Fruit fly (Drosophila melanogaster): ENCODE data around the gene CG45073.

Gene CG45073

DNA sequence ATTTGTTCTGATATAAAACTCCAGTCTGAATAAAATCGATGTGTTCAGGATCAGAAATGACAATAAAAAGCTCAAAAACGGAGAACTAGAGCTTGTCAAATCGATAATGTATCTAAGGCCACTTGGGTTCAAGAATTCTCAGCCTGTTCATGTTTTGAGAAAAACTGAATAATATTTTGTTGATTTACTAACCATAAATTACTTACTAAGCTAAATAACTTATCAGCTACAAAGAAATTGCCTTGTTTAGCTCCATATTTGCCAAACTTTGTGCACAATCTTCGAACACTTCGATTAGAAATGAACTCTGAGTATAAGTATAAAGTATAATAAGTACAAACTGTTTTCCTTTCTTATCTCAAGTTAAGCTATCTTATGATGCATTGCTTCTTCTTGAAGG lies 7.8 kb upstream of the CG45073 start, which contains the start of gene CG31029:
TSS of gene CG31029 (minus strand) at position 101 of the 400 bp plus-strand sequence.
- TF ChIP-seq ey (GFP tag; optimal IDR thresholded peaks at IDR 0.05) (no peak), Mio (GFP tag; optimal IDR thresholded peaks at IDR 0.05) (no peak), Dif (GFP tag; optimal IDR thresholded peaks at IDR 0.05; ENCODE audit: partially characterized antibody) (no peak), GATAd (GFP tag; optimal IDR thresholded peaks at IDR 0.05) (no peak), Jra (GFP tag; optimal IDR thresholded peaks at IDR 0.05) (no peak)

DNA sequence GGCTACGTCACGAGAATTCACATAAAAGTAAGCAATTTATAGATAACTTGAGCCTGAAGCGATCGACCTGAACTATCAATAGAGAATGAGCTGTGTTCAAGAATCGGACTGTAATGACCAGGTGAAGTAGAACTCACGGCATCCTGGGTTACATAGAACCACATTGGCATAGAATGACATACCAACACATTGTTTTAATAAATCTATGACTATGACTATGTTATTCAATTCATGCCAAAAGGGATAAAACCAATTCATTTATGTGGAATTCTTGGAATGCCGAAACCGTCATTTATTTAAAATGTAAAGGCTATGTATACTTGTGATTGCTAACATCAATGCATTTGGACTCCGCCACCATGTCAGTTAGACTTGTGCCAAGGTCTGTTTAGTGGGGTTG lies 4.5 kb upstream of the CG45073 start, which contains the start of gene Ppi1:
TSS of gene Ppi1 (minus strand) at position 101 of the 400 bp plus-strand sequence.
- no peak for TF ChIP-seq CG32264 (GFP tag; optimal IDR thresholded peaks at IDR 0.05)
- no peak for TF ChIP-seq Sp1 (GFP tag; optimal IDR thresholded peaks at IDR 0.05)
- no peak for TF ChIP-seq Abd-B (GFP tag; optimal IDR thresholded peaks at IDR 0.05)
- TF ChIP-seq brk (GFP tag; optimal IDR thresholded peaks at IDR 0.05): no peak
- no peak for TF ChIP-seq CG9705 (GFP tag; optimal IDR thresholded peaks at IDR 0.05)
- no peak for TF ChIP-seq br (GFP tag; optimal IDR thresholded peaks at IDR 0.05)
- no peak for TF ChIP-seq dl (GFP tag; optimal IDR thresholded peaks at IDR 0.05; ENCODE audit: insufficient read depth in 1 of 2, partially characterized antibody in 2 of 2)
- TF ChIP-seq N (GFP tag; optimal IDR thresholded peaks at IDR 0.05): no peak
- TF ChIP-seq Mio (GFP tag; optimal IDR thresholded peaks at IDR 0.05): no peak
- no peak for TF ChIP-seq woc (GFP tag; optimal IDR thresholded peaks at IDR 0.05)
- no peak for TF ChIP-seq ey (GFP tag; optimal IDR thresholded peaks at IDR 0.05)
- no peak for TF ChIP-seq sage (GFP tag; optimal IDR thresholded peaks at IDR 0.05)
- no peak for TF ChIP-seq dmrt93B (GFP tag; optimal IDR thresholded peaks at IDR 0.05)

DNA sequence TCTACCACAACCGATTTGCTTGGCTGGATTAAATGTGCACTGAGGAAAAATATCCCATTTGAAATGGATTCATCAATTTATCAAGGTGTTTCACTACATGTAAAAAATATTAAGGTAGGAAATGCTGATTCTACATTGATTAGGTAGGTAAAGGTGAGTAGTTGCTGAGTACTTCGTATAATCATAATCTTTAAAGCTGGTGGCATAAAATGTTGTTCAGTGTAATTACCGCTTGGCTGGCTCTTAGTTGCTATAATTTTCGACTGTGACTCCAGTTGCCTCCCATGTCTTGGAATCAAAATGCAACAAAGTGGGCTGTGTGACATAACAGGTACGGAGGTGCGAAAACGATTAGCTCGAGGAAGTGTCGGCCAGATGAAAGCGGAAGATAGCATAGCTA lies 1.4 kb downstream of the CG45073 start, which contains the start of gene CG45072:
TSS of gene CG45072 (minus strand) at position 101 of the 400 bp plus-strand sequence.
- no peak for TF ChIP-seq Dfd (GFP tag; optimal IDR thresholded peaks at IDR 0.05)
- TF ChIP-seq dmrt93B (GFP tag; optimal IDR thresholded peaks at IDR 0.05): no peak
- no peak for TF ChIP-seq Hr83 (GFP tag; optimal IDR thresholded peaks at IDR 0.05; ENCODE audit: poor library complexity, severe bottlenecking)
- TF ChIP-seq br (GFP tag; optimal IDR thresholded peaks at IDR 0.05): no peak
- TF ChIP-seq GATAd (GFP tag; optimal IDR thresholded peaks at IDR 0.05): no peak
- TF ChIP-seq N (GFP tag; optimal IDR thresholded peaks at IDR 0.05): no peak
- TF ChIP-seq Rel (GFP tag; optimal IDR thresholded peaks at IDR 0.05): no peak
- TF ChIP-seq Rel (tag; optimal IDR thresholded peaks at IDR 0.05): no peak
- TF ChIP-seq Sp1 (GFP tag; optimal IDR thresholded peaks at IDR 0.05): no peak

DNA sequence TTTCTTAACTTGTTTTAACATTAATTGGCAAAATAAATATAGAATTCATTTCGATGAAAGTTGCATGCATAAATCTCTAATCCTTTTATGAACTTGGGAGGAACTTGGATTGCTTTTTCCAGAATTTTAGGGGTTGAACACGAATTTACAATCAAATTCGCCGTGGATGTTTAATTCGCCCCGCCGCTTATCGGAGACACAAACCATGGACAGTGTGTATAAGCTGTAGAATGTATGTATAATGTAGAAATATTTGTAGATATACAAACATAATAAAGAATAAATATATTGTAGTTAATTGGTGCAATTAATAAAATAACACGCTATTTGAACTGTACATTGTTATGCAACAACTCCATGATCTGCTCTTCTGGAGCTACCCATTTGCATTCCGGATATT lies 2.8 kb downstream of the CG45073 start:
- TF ChIP-seq GATAd (GFP tag; optimal IDR thresholded peaks at IDR 0.05) (no peak), Rel (GFP tag; optimal IDR thresholded peaks at IDR 0.05) (no peak), Rel (tag; optimal IDR thresholded peaks at IDR 0.05) (peak; percentile 78)

DNA sequence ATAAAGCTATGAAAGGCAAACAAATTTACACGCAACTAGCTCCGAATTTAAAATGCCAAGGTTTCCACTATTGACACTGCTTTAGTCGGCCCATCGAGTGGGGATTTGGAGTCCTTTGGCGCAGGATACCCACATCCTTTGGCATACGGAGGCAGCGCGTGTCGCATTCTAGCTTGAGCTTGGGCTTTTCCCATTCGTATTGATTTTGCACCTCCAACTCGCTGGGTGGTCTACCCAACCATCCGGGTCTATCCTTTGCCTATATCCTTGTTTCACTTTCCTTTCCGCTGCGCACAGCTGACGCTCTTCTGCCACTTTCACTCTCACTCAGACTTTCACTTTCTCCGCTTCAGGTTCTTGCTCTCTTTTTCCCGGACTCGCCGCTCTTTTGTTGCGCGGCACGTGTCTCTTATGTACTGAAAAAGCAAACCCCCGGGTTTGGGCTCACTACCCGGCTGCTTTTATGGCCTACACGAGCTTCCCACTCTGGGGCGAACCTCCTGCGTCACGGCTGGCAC lies 10.2 kb downstream of the CG45073 start:
- TF ChIP-seq sage (GFP tag; optimal IDR thresholded peaks at IDR 0.05) (no peak), CG9705 (GFP tag; optimal IDR thresholded peaks at IDR 0.05) (no peak), rgr (GFP tag; optimal IDR thresholded peaks at IDR 0.05) (no peak), Dif (GFP tag; optimal IDR thresholded peaks at IDR 0.05; ENCODE audit: partially characterized antibody) (no peak), HLH106 (tag; optimal IDR thresholded peaks at IDR 0.05) (no peak), fru (GFP tag; optimal IDR thresholded peaks at IDR 0.05) (no peak), Jra (GFP tag; optimal IDR thresholded peaks at IDR 0.05) (no peak), N (GFP tag; optimal IDR thresholded peaks at IDR 0.05) (no peak), Hr83 (GFP tag; optimal IDR thresholded peaks at IDR 0.05; ENCODE audit: poor library complexity, severe bottlenecking) (no peak), usp (GFP tag; optimal IDR thresholded peaks at IDR 0.05) (no peak), Myc (optimal IDR thresholded peaks at IDR 0.05) (no peak), OdsH (GFP tag; optimal IDR thresholded peaks at IDR 0.05) (no peak), CG32264 (GFP tag; optimal IDR thresholded peaks at IDR 0.05) (no peak), GATAd (GFP tag; optimal IDR thresholded peaks at IDR 0.05) (no peak), Vsx2 (GFP tag; optimal IDR thresholded peaks at IDR 0.05; ENCODE audit: partially characterized antibody) (no peak), br (GFP tag; optimal IDR thresholded peaks at IDR 0.05) (no peak), h (GFP tag; optimal IDR thresholded peaks at IDR 0.05) (no peak), dsf (GFP tag; optimal IDR thresholded peaks at IDR 0.05; ENCODE audit: borderline replicate concordance) (no peak), CrebA (GFP tag; optimal IDR thresholded peaks at IDR 0.05; ENCODE audit: borderline replicate concordance) (no peak)
